Worm (Caenorhabditis elegans) whole organism, L2 larva: ENCODE measurements around the gene F47F2.1.
A peak's percentile ranks its signal among the peaks of the same experiment; 100 is the strongest.

ENCODE experiments used
- F13H6.1 ChIP-seq: sonication (generic microtip); optimal IDR thresholded peaks from 2 replicates; lab custom pipeline; 2016; ENCODE audit warnings: missing genetic modification characterization, missing compliant biosample characterization
- R02D3.7 ChIP-seq: fragments of 150-350 bp; optimal IDR thresholded peaks from 2 replicates; lab custom pipeline; 2014; ENCODE audit warnings: missing biosample characterization, missing genetic modification characterization
- ZK546.5 ChIP-seq: sonication (generic microtip); optimal IDR thresholded peaks from 2 replicates; lab custom pipeline; 2017; ENCODE audit warnings: missing biosample characterization, missing genetic modification characterization
- alr-1 ChIP-seq: fragments of 150-350 bp; optimal IDR thresholded peaks from 2 replicates; lab custom pipeline; 2014; ENCODE audit warnings: missing biosample characterization, missing genetic modification characterization
- aly-2 ChIP-seq: fragments of 150-350 bp; optimal IDR thresholded peaks from 2 replicates; lab custom pipeline; 2014; ENCODE audit warnings: missing biosample characterization, missing genetic modification characterization
- ama-1 ChIP-seq: fragments of 150-350 bp; optimal IDR thresholded peaks from 2 replicates; lab custom pipeline; 2018; ENCODE audit warnings: inconsistent platforms
- blmp-1 ChIP-seq: sonication (generic microtip); optimal IDR thresholded peaks from 2 replicates; lab custom pipeline; 2017; ENCODE audit warnings: missing genetic modification characterization, mild to moderate bottlenecking, missing compliant biosample characterization, antibody characterized with exemption, moderate library complexity; ENCODE audit not compliant: insufficient read depth
- crh-2 ChIP-seq: sonication (generic microtip); optimal IDR thresholded peaks from 2 replicates; lab custom pipeline; 2017; ENCODE audit warnings: missing biosample characterization, missing genetic modification characterization
- dmd-4 ChIP-seq: sonication (generic microtip); optimal IDR thresholded peaks from 2 replicates; lab custom pipeline; 2017; ENCODE audit warnings: missing biosample characterization, missing genetic modification characterization
- egl-27 ChIP-seq: sonication (generic microtip); optimal IDR thresholded peaks from 3 replicates; lab custom pipeline; 2017; ENCODE audit warnings: missing biosample characterization, missing genetic modification reagents, missing genetic modification characterization
- elt-1 ChIP-seq: fragments of 150-350 bp; optimal IDR thresholded peaks from 2 replicates; lab custom pipeline; 2014; ENCODE audit warnings: missing biosample characterization, missing genetic modification characterization
- elt-3 ChIP-seq: sonication (generic microtip); optimal IDR thresholded peaks from 2 replicates; lab custom pipeline; 2017; ENCODE audit warnings: missing biosample characterization, missing genetic modification characterization
- fos-1 ChIP-seq: fragments of 150-350 bp; optimal IDR thresholded peaks from 2 replicates; lab custom pipeline; 2014; ENCODE audit warnings: missing biosample characterization, missing genetic modification characterization
- gmeb-1 ChIP-seq: fragments of 150-350 bp; optimal IDR thresholded peaks from 2 replicates; lab custom pipeline; 2014; ENCODE audit warnings: missing biosample characterization, missing genetic modification characterization
- lin-39 ChIP-seq: fragments of 150-350 bp; optimal IDR thresholded peaks from 2 replicates; lab custom pipeline; 2014; ENCODE audit warnings: missing biosample characterization, missing genetic modification reagents, missing genetic modification characterization
- lsy-2 ChIP-seq, 2 experiments: fragments of 150-350 bp in 1 of 2; sonication (generic microtip) in 1 of 2; optimal IDR thresholded peaks; 2 replicates each; lab custom pipeline; 2014 to 2017; ENCODE audit warnings: missing biosample characterization in 2 of 2, missing genetic modification characterization in 2 of 2
- mab-5 ChIP-seq: fragments of 150-350 bp; optimal IDR thresholded peaks from 2 replicates; lab custom pipeline; 2014; ENCODE audit warnings: missing biosample characterization, missing genetic modification characterization
- mdl-1 ChIP-seq, 2 experiments: fragments of 150-350 bp in 1 of 2; sonication (generic microtip) in 1 of 2; optimal IDR thresholded peaks; 2 replicates each; lab custom pipeline; 2017; ENCODE audit warnings: missing biosample characterization in 2 of 2, missing genetic modification characterization in 2 of 2
- nhr-10 ChIP-seq: sonication (generic microtip); optimal IDR thresholded peaks from 2 replicates; lab custom pipeline; 2017; ENCODE audit warnings: missing biosample characterization, missing genetic modification characterization
- nhr-11 ChIP-seq: fragments of 150-350 bp; optimal IDR thresholded peaks from 2 replicates; lab custom pipeline; 2014; ENCODE audit warnings: missing biosample characterization, missing genetic modification characterization
- nhr-12 ChIP-seq: fragments of 150-350 bp; optimal IDR thresholded peaks from 2 replicates; lab custom pipeline; 2014; ENCODE audit warnings: missing biosample characterization, missing genetic modification characterization
- nhr-21 ChIP-seq: fragments of 150-350 bp; optimal IDR thresholded peaks from 2 replicates; lab custom pipeline; 2014; ENCODE audit warnings: missing biosample characterization, missing genetic modification characterization
- nhr-25 ChIP-seq: fragments of 150-350 bp; sonication (generic microtip); optimal IDR thresholded peaks from 3 replicates; lab custom pipeline; 2014; ENCODE audit warnings: missing biosample characterization, missing genetic modification characterization
- nhr-6 ChIP-seq: fragments of 150-350 bp; optimal IDR thresholded peaks from 2 replicates; lab custom pipeline; 2014; ENCODE audit warnings: missing biosample characterization, missing genetic modification characterization
- nhr-77 ChIP-seq: fragments of 150-350 bp; optimal IDR thresholded peaks from 2 replicates; lab custom pipeline; 2014; ENCODE audit warnings: missing biosample characterization, missing genetic modification characterization
- peb-1 ChIP-seq: fragments of 150-350 bp; optimal IDR thresholded peaks from 2 replicates; lab custom pipeline; 2014; ENCODE audit warnings: missing biosample characterization, missing genetic modification characterization
- sem-4 ChIP-seq: fragments of 150-350 bp; optimal IDR thresholded peaks from 2 replicates; lab custom pipeline; 2014; ENCODE audit warnings: missing biosample characterization, missing genetic modification reagents, missing genetic modification characterization
- skn-1 ChIP-seq: sonication (generic microtip); optimal IDR thresholded peaks from 2 replicates; lab custom pipeline; 2017; ENCODE audit warnings: missing biosample characterization, missing genetic modification characterization
- sma-3 ChIP-seq: sonication (generic microtip); optimal IDR thresholded peaks from 2 replicates; lab custom pipeline; 2016; ENCODE audit warnings: missing genetic modification reagents, missing genetic modification characterization, missing compliant biosample characterization
- sma-9 ChIP-seq, 2 experiments: fragments of 150-350 bp in 1 of 2; sonication (generic microtip) in 1 of 2; optimal IDR thresholded peaks; 2 replicates each; lab custom pipeline; 2014 to 2016; ENCODE audit warnings: missing genetic modification characterization in 2 of 2, mild to moderate bottlenecking in 1 of 2, missing biosample characterization in 1 of 2, missing compliant biosample characterization in 1 of 2, missing genetic modification reagents in 1 of 2, moderate library complexity in 1 of 2
- unc-39 ChIP-seq: fragments of 150-350 bp; optimal IDR thresholded peaks from 2 replicates; lab custom pipeline; 2014; ENCODE audit warnings: missing biosample characterization, missing genetic modification characterization
- unc-55 ChIP-seq: fragments of 150-350 bp; sonication (generic microtip); optimal IDR thresholded peaks from 3 replicates; lab custom pipeline; 2014; ENCODE audit warnings: missing biosample characterization, missing genetic modification reagents, missing genetic modification characterization
- unc-62 ChIP-seq: fragments of 150-350 bp; optimal IDR thresholded peaks from 2 replicates; lab custom pipeline; 2014; ENCODE audit warnings: missing biosample characterization, missing genetic modification reagents, missing genetic modification characterization
- zag-1 ChIP-seq: fragments of 150-350 bp; optimal IDR thresholded peaks from 2 replicates; lab custom pipeline; 2014; ENCODE audit warnings: missing biosample characterization, missing genetic modification characterization
- ztf-1 ChIP-seq: fragments of 200-800 bp; sonication (Bioruptor generic); conservative IDR thresholded peaks from 2 replicates; pipeline ENCODE4 v1.3.6; 2022; ENCODE audit warnings: missing genetic modification characterization, missing compliant biosample characterization
- ztf-11 ChIP-seq: sonication (generic microtip); optimal IDR thresholded peaks from 2 replicates; lab custom pipeline; 2017; ENCODE audit warnings: missing biosample characterization, missing genetic modification characterization

Gene F47F2.1

ce11 chrX:3855717-3856116 is 22.6 kb upstream of the F47F2.1 start:
- TF ChIP-seq ZK546.5 (tag; lab: Kevin White, UChicago) (no peak), blmp-1 (no peak), lsy-2 (tag; optimal IDR thresholded peaks at IDR 0.05; lab: Kevin White, UChicago) (no peak), peb-1 (tag; lab: Kevin White, UChicago) (no peak), R02D3.7 (tag; lab: Kevin White, UChicago) (no peak), elt-3 (no peak), nhr-10 (tag; lab: Kevin White, UChicago) (no peak), elt-1 (tag; lab: Kevin White, UChicago) (no peak), ztf-11 (tag; lab: Kevin White, UChicago) (no peak), zag-1 (no peak), mdl-1 (tag; optimal IDR thresholded peaks at IDR 0.05; lab: Kevin White, UChicago) (no peak), gmeb-1 (tag; lab: Kevin White, UChicago) (no peak), ama-1 (lab: Kevin White, UChicago) (no peak), unc-39 (tag; lab: Kevin White, UChicago) (no peak), nhr-25 (tag; lab: Kevin White, UChicago) (no peak), lin-39 (no peak), nhr-6 (tag; lab: Kevin White, UChicago) (no peak), nhr-21 (tag; lab: Kevin White, UChicago) (no peak), nhr-11 (no peak)

ce11 chrX:3857697-3858096 is 20.6 kb upstream of the F47F2.1 start, which contains the start of gene ceh-18:
Gene ceh-18, minus strand, starts transcription at chrX:3857797.
- TF ChIP-seq nhr-11: no peak
- no peak for TF ChIP-seq mab-5
- no peak for TF ChIP-seq ZK546.5 (tag; lab: Kevin White, UChicago)
- TF ChIP-seq nhr-77 (tag; lab: Kevin White, UChicago): no peak
- TF ChIP-seq, all 48 proteins: peak for 0

ce11 chrX:3858355-3858754 is 20.0 kb upstream of the F47F2.1 start:
- no peak for TF ChIP-seq elt-3
- peak; percentile 39 for TF ChIP-seq fos-1 (tag; lab: Kevin White, UChicago)

ce11 chrX:3859449-3859848 is 18.9 kb upstream of the F47F2.1 start:
- no peak for TF ChIP-seq sem-4 (tag; lab: Kevin White, UChicago)
- TF ChIP-seq nhr-12 (tag; lab: Kevin White, UChicago): no peak
- TF ChIP-seq alr-1 (tag; lab: Kevin White, UChicago): no peak
- TF ChIP-seq dmd-4 (tag; lab: Kevin White, UChicago): no peak
- no peak for TF ChIP-seq nhr-10 (tag; lab: Kevin White, UChicago)
- no peak for TF ChIP-seq ztf-11 (tag; lab: Kevin White, UChicago)
- TF ChIP-seq sma-3: no peak
- TF ChIP-seq aly-2 (tag; lab: Kevin White, UChicago): no peak
- no peak for TF ChIP-seq unc-62
- TF ChIP-seq skn-1 (tag; lab: Kevin White, UChicago): no peak

- no peak for TF ChIP-seq ztf-1
- TF ChIP-seq dmd-4 (tag; lab: Kevin White, UChicago): no peak
- TF ChIP-seq mab-5: no peak
- TF ChIP-seq sma-9 (GFP tag; optimal IDR thresholded peaks at IDR 0.05; lab: Kevin White, UChicago): peak; percentile 42
- TF ChIP-seq sma-9 (tag; optimal IDR thresholded peaks at IDR 0.05; lab: Kevin White, UChicago): no peak
- TF ChIP-seq crh-2 (tag; lab: Kevin White, UChicago): no peak
- no peak for TF ChIP-seq unc-55 (GFP tag; lab: Kevin White, UChicago)
- TF ChIP-seq lsy-2 (tag; optimal IDR thresholded peaks at IDR 0.05; lab: Kevin White, UChicago): peak in 1 of 2 experiments; percentile 19
- peak; percentile 18 for TF ChIP-seq F13H6.1
- TF ChIP-seq egl-27 (tag; lab: Kevin White, UChicago): no peak
Measured at ce11 chrX:3861294-3861693, 17.0 kb upstream of the F47F2.1 start.
